Fruit fly (Drosophila melanogaster) whole organism, embryonic: Measurements from ENCODE around the gene CG3544.

Experiments
- Asciz ChIP-seq: fragments of 200-800 bp; sonication (Bioruptor generic); optimal IDR thresholded peaks from 2 replicates; lab custom pipeline; 2017; ENCODE audit warnings: missing biosample characterization, mild to moderate bottlenecking, missing genetic modification characterization, missing genetic modification reagents
- Awh ChIP-seq: fragments of 200-800 bp; sonication (Bioruptor generic); IDR thresholded peaks from 2 replicates; pipeline ENCODE4, ENCODE4 v1.3.6; 2022; ENCODE audit warnings: missing biosample characterization, missing genetic modification characterization
- B-H2 ChIP-seq: fragments of 200-800 bp; sonication (Bioruptor generic); optimal IDR thresholded peaks from 2 replicates; lab custom pipeline; 2018; ENCODE audit warnings: missing biosample characterization, mild to moderate bottlenecking, missing genetic modification characterization
- BEAF-32 ChIP-seq: fragments of 200-800 bp; sonication (Bioruptor generic); optimal IDR thresholded peaks from 3 replicates; lab custom pipeline; 2017; ENCODE audit warnings: missing biosample characterization, missing genetic modification characterization, mild to moderate bottlenecking, moderate library complexity, missing genetic modification reagents
- CG10274 ChIP-seq: fragments of 200-800 bp; sonication (Bioruptor generic); optimal IDR thresholded peaks from 3 replicates; lab custom pipeline; 2017; ENCODE audit warnings: missing biosample characterization, mild to moderate bottlenecking, missing genetic modification characterization
- CG10565 ChIP-seq: fragments of 200-800 bp; sonication (Bioruptor generic); optimal IDR thresholded peaks from 3 replicates; lab custom pipeline; 2016; ENCODE audit warnings: missing biosample characterization, mild to moderate bottlenecking, missing genetic modification characterization
- CG10654 ChIP-seq: fragments of 200-800 bp; sonication (Bioruptor generic); optimal IDR thresholded peaks from 2 replicates; lab custom pipeline; 2016; ENCODE audit warnings: missing biosample characterization, missing genetic modification characterization
- CG12155 ChIP-seq: fragments of 200-800 bp; sonication (Bioruptor generic); optimal IDR thresholded peaks from 3 replicates; lab custom pipeline; 2016; ENCODE audit warnings: missing biosample characterization, missing genetic modification characterization
- CG14965 ChIP-seq: fragments of 200-800 bp; sonication (Bioruptor generic); optimal IDR thresholded peaks from 2 replicates; lab custom pipeline; 2016; ENCODE audit warnings: missing biosample characterization, missing genetic modification characterization, borderline replicate concordance
- CG17829 ChIP-seq: fragments of 200-800 bp; optimal IDR thresholded peaks from 2 replicates; lab custom pipeline; 2019; ENCODE audit warnings: missing biosample characterization, mild to moderate bottlenecking, missing genetic modification characterization, moderate library complexity
- CG18764 ChIP-seq: fragments of 200-800 bp; sonication (Bioruptor generic); optimal IDR thresholded peaks from 3 replicates; lab custom pipeline; 2016; ENCODE audit warnings: missing biosample characterization, missing genetic modification characterization
- CG2120 ChIP-seq: fragments of 200-800 bp; sonication (Bioruptor generic); optimal IDR thresholded peaks from 3 replicates; lab custom pipeline; 2016; ENCODE audit warnings: missing biosample characterization, missing genetic modification characterization
- CG2202 ChIP-seq: fragments of 200-800 bp; sonication (Bioruptor generic); optimal IDR thresholded peaks from 2 replicates; lab custom pipeline; 2018; ENCODE audit warnings: missing biosample characterization, mild to moderate bottlenecking, missing genetic modification characterization
- CG2875 ChIP-seq: fragments of 200-800 bp; sonication (Bioruptor generic); optimal IDR thresholded peaks from 2 replicates; lab custom pipeline; 2017; ENCODE audit warnings: missing biosample characterization, mild to moderate bottlenecking, missing genetic modification characterization, missing genetic modification reagents
- CG32772 ChIP-seq: fragments of 200-800 bp; sonication (Bioruptor generic); IDR thresholded peaks from 2 replicates; pipeline ENCODE4 v1.3.6; 2022; ENCODE audit warnings: missing biosample characterization, missing genetic modification characterization
- CG34376 ChIP-seq: fragments of 200-800 bp; sonication (Bioruptor generic); optimal IDR thresholded peaks from 2 replicates; lab custom pipeline; 2018; ENCODE audit warnings: missing biosample characterization, mild to moderate bottlenecking, missing genetic modification characterization
- CG34422 ChIP-seq: fragments of 200-800 bp; sonication (Bioruptor generic); IDR thresholded peaks from 3 replicates; pipeline ENCODE4 v1.3.6; 2022; ENCODE audit warnings: missing biosample characterization, missing genetic modification characterization
- CG5245 ChIP-seq: fragments of 200-800 bp; sonication (Bioruptor generic); optimal IDR thresholded peaks from 3 replicates; lab custom pipeline; 2016; ENCODE audit warnings: missing biosample characterization, missing genetic modification characterization
- CG6175 ChIP-seq: fragments of 200-800 bp; sonication (Bioruptor generic); IDR thresholded peaks from 3 replicates; pipeline ENCODE4 v1.3.6; 2022; ENCODE audit warnings: missing biosample characterization, missing genetic modification characterization
- CG7839 ChIP-seq: fragments of 200-800 bp; sonication (Bioruptor generic); optimal IDR thresholded peaks from 3 replicates; lab custom pipeline; 2018; ENCODE audit warnings: missing biosample characterization, mild to moderate bottlenecking, missing genetic modification characterization, moderate library complexity
- CG7963 ChIP-seq: fragments of 200-800 bp; sonication (Bioruptor generic); IDR thresholded peaks from 3 replicates; pipeline ENCODE4 v1.3.6; 2022; ENCODE audit warnings: missing biosample characterization, missing genetic modification characterization; ENCODE audit not compliant: partially characterized antibody
- CrebB ChIP-seq: fragments of 200-800 bp; sonication (Bioruptor generic); optimal IDR thresholded peaks from 3 replicates; lab custom pipeline; 2018; ENCODE audit warnings: missing biosample characterization, mild to moderate bottlenecking, missing genetic modification characterization
- Dll ChIP-seq: fragments of 200-800 bp; sonication (Bioruptor generic); IDR thresholded peaks from 4 replicates; pipeline ENCODE4 v1.3.6; 2022; ENCODE audit warnings: missing biosample characterization, missing genetic modification characterization; ENCODE audit not compliant: partially characterized antibody
- Dp ChIP-seq: fragments of 200-800 bp; sonication (Bioruptor generic); optimal IDR thresholded peaks from 2 replicates; lab custom pipeline; 2018; ENCODE audit warnings: missing biosample characterization, mild to moderate bottlenecking, missing genetic modification characterization, moderate library complexity
- E2f1 ChIP-seq: fragments of 200-800 bp; sonication (Bioruptor generic); IDR thresholded peaks from 2 replicates; pipeline ENCODE4 v1.3.6; 2022; ENCODE audit warnings: missing biosample characterization, missing genetic modification characterization
- HLH4C ChIP-seq: fragments of 200-800 bp; sonication (Bioruptor generic); IDR thresholded peaks from 3 replicates; pipeline ENCODE4 v1.3.6; 2022; ENCODE audit warnings: missing biosample characterization, missing genetic modification characterization; ENCODE audit not compliant: partially characterized antibody
- Kr ChIP-seq: fragments of 200-800 bp; sonication (Bioruptor generic); optimal IDR thresholded peaks from 2 replicates; lab custom pipeline; 2017; ENCODE audit warnings: missing biosample characterization, mild to moderate bottlenecking, missing genetic modification characterization
- MBD-R2 ChIP-seq: fragments of 200-800 bp; sonication (Bioruptor generic); IDR thresholded peaks from 2 replicates; pipeline ENCODE4 v1.3.6; 2022; ENCODE audit warnings: missing biosample characterization, missing genetic modification characterization
- NfI ChIP-seq: fragments of 200-800 bp; sonication (Bioruptor generic); optimal IDR thresholded peaks from 3 replicates; lab custom pipeline; 2018; ENCODE audit warnings: missing biosample characterization, mild to moderate bottlenecking, missing genetic modification characterization, moderate library complexity
- Scr ChIP-seq: fragments of 200-800 bp; sonication (Bioruptor generic); IDR thresholded peaks from 2 replicates; pipeline ENCODE4 v1.3.6; 2022; ENCODE audit warnings: missing biosample characterization, missing genetic modification characterization; ENCODE audit not compliant: partially characterized antibody
- Sry-β ChIP-seq: fragments of 200-800 bp; sonication (Bioruptor generic); optimal IDR thresholded peaks from 2 replicates; lab custom pipeline; 2018; ENCODE audit warnings: missing biosample characterization, mild to moderate bottlenecking, missing genetic modification characterization, moderate library complexity
- Xrp1 ChIP-seq: fragments of 200-800 bp; sonication (Bioruptor generic); IDR thresholded peaks from 2 replicates; pipeline ENCODE4 v1.3.6; 2022; ENCODE audit warnings: missing biosample characterization, missing genetic modification characterization
- abd-A ChIP-seq: fragments of 200-800 bp; sonication (Bioruptor generic); optimal IDR thresholded peaks from 3 replicates; lab custom pipeline; 2019; ENCODE audit warnings: missing biosample characterization, mild to moderate bottlenecking, missing genetic modification characterization, moderate library complexity
- ase ChIP-seq: fragments of 200-800 bp; sonication (Bioruptor generic); IDR thresholded peaks from 3 replicates; pipeline ENCODE4 v1.3.6; 2022; ENCODE audit warnings: missing biosample characterization, missing genetic modification characterization
- ash1 ChIP-seq: fragments of 200-800 bp; sonication (Bioruptor generic); optimal IDR thresholded peaks from 2 replicates; lab custom pipeline; 2018; ENCODE audit warnings: missing biosample characterization, mild to moderate bottlenecking, missing genetic modification characterization
- bbx ChIP-seq: fragments of 200-800 bp; sonication (Bioruptor generic); IDR thresholded peaks from 2 replicates; pipeline ENCODE4 v1.3.6; 2022; ENCODE audit warnings: missing biosample characterization, missing genetic modification characterization; ENCODE audit not compliant: partially characterized antibody
- cad ChIP-seq: fragments of >200 bp; optimal IDR thresholded peaks from 2 replicates; lab custom pipeline; 2017; ENCODE audit warnings: missing biosample characterization, missing genetic modification characterization
- ci ChIP-seq: fragments of 200-800 bp; sonication (Bioruptor generic); IDR thresholded peaks from 3 replicates; pipeline ENCODE4 v1.3.6; 2022; ENCODE audit warnings: missing biosample characterization, missing genetic modification characterization
- crc ChIP-seq: fragments of 200-800 bp; sonication (Bioruptor generic); optimal IDR thresholded peaks from 2 replicates; lab custom pipeline; 2016; ENCODE audit warnings: missing biosample characterization, missing genetic modification characterization
- emc ChIP-seq: fragments of 200-800 bp; sonication (Bioruptor generic); optimal IDR thresholded peaks from 2 replicates; lab custom pipeline; 2016; ENCODE audit warnings: missing biosample characterization, missing genetic modification characterization
- gem ChIP-seq: fragments of 200-800 bp; sonication (Bioruptor generic); optimal IDR thresholded peaks from 2 replicates; lab custom pipeline; 2019; ENCODE audit warnings: missing biosample characterization, mild to moderate bottlenecking, missing genetic modification characterization, moderate library complexity
- grau ChIP-seq: fragments of 200-800 bp; optimal IDR thresholded peaks from 3 replicates; lab custom pipeline; 2019; ENCODE audit warnings: missing biosample characterization, mild to moderate bottlenecking, missing genetic modification characterization, moderate library complexity
- lola ChIP-seq, 3 experiments: fragments of >200 bp in 2 of 3; fragments of 200-800 bp in 1 of 3; sonication (Bioruptor generic) in 1 of 3; optimal IDR thresholded peaks; 2 replicates each; lab custom pipeline; 2017 to 2019; ENCODE audit warnings: missing biosample characterization in 3 of 3, missing genetic modification characterization in 3 of 3, mild to moderate bottlenecking in 1 of 3, moderate library complexity in 1 of 3
- mld ChIP-seq: fragments of 200-800 bp; sonication (Bioruptor generic); IDR thresholded peaks from 3 replicates; pipeline ENCODE4 v1.3.6; 2022; ENCODE audit warnings: missing biosample characterization, missing genetic modification characterization; ENCODE audit not compliant: partially characterized antibody
- org-1 ChIP-seq: fragments of 200-800 bp; sonication (Bioruptor generic); optimal IDR thresholded peaks from 2 replicates; lab custom pipeline; 2017; ENCODE audit warnings: missing biosample characterization, missing genetic modification characterization
- p53 ChIP-seq: fragments of 200-800 bp; sonication (Bioruptor generic); optimal IDR thresholded peaks from 2 replicates; lab custom pipeline; 2016; ENCODE audit warnings: missing biosample characterization, missing genetic modification characterization
- pho ChIP-seq: fragments of 200-800 bp; sonication (Bioruptor generic); optimal IDR thresholded peaks from 2 replicates; lab custom pipeline; 2016; ENCODE audit warnings: missing biosample characterization, missing genetic modification characterization
- pum ChIP-seq: fragments of 200-800 bp; sonication (Bioruptor generic); optimal IDR thresholded peaks from 2 replicates; lab custom pipeline; 2016; ENCODE audit warnings: missing biosample characterization, missing genetic modification characterization
- sens ChIP-seq: fragments of 200-800 bp; sonication (Bioruptor generic); peaks from one replicate; lab custom pipeline; 2016; ENCODE audit warnings: missing biosample characterization, missing genetic modification characterization
- seq ChIP-seq: fragments of 200-800 bp; sonication (Bioruptor generic); IDR thresholded peaks from 2 replicates; pipeline ENCODE4 v1.3.6; 2022; ENCODE audit warnings: missing biosample characterization, missing genetic modification characterization
- vvl ChIP-seq: fragments of 200-800 bp; sonication (Bioruptor generic); IDR thresholded peaks from 2 replicates; pipeline ENCODE4 v1.3.6; 2022; ENCODE audit warnings: missing biosample characterization, missing genetic modification characterization

CG3544 gene

dm6 chr2L:811405-811804 is 27.3 kb downstream of the CG3544 start, which contains the start of gene Dbp21E2 (continued):
- TF ChIP-seq CG14965 (no peak), CG12155 (GFP tag; lab: Kevin White, UChicago) (no peak), CG32772 (no peak), mld (GFP tag; lab: Robert Waterston, UW) (no peak), grau (no peak), CG6175 (GFP tag; lab: Robert Waterston, UW) (no peak), CG2202 (tag; lab: Kevin White, UChicago) (no peak), CG10274 (GFP tag; lab: Kevin White, UChicago) (no peak), org-1 (GFP tag; lab: Kevin White, UChicago) (no peak), Asciz (GFP tag; lab: Kevin White, UChicago) (no peak), CG2875 (GFP tag; lab: Kevin White, UChicago) (no peak), CG10565 (GFP tag; lab: Kevin White, UChicago) (no peak), CG10654 (no peak), Scr (GFP tag; lab: Robert Waterston, UW) (no peak), gem (tag; lab: Kevin White, UChicago) (no peak), B-H2 (GFP tag; lab: Kevin White, UChicago) (no peak), p53 (GFP tag; lab: Kevin White, UChicago) (no peak), CG7963 (GFP tag; lab: Robert Waterston, UW) (no peak), CG2120 (GFP tag; lab: Kevin White, UChicago) (peak; percentile 1), NfI (GFP tag; lab: Kevin White, UChicago) (no peak), abd-A (tag; lab: Kevin White, UChicago) (no peak), BEAF-32 (GFP tag; lab: Kevin White, UChicago) (no peak), pho (GFP tag; lab: Kevin White, UChicago) (no peak), Dll (peak; percentile 18; the same call in 1 of the 4 replicates), seq (GFP tag; lab: Robert Waterston, UW) (no peak), cad (no peak), emc (no peak), ash1 (GFP tag; lab: Kevin White, UChicago) (no peak), ase (GFP tag; lab: Robert Waterston, UW) (no peak), CG18764 (GFP tag; lab: Kevin White, UChicago) (no peak), CG34422 (GFP tag; lab: Robert Waterston, UW) (peak; percentile 34; the same call in 1 of the 3 replicates), MBD-R2 (peak; percentile 74), CrebB (no peak), Awh (GFP tag; lab: Robert Waterston, UW) (no peak), pum (no peak), Xrp1 (GFP tag; lab: Robert Waterston, UW) (no peak), HLH4C (GFP tag; lab: Robert Waterston, UW) (no peak), Dp (peak; percentile 84), lola (GFP tag; optimal IDR thresholded peaks at IDR 0.05; lab: Kevin White, UChicago) (no peak), CG5245 (no peak), CG17829 (no peak), ci (GFP tag; lab: Robert Waterston, UW) (peak; percentile 13; the same call in 1 of the 3 replicates), Sry-β (GFP tag; lab: Kevin White, UChicago) (no peak), Kr (GFP tag; lab: Kevin White, UChicago) (no peak), crc (GFP tag; lab: Kevin White, UChicago) (no peak), CG34376 (GFP tag; lab: Kevin White, UChicago) (no peak), E2f1 (GFP tag; lab: Robert Waterston, UW) (no peak), sens (GFP tag; lab: Kevin White, UChicago) (no peak), CG7839 (tag; lab: Kevin White, UChicago) (no peak), bbx (GFP tag; lab: Robert Waterston, UW) (no peak), vvl (no peak)
